Worm (Caenorhabditis elegans): Measurements from ENCODE around the gene Y39B6A.7.

DNA sequence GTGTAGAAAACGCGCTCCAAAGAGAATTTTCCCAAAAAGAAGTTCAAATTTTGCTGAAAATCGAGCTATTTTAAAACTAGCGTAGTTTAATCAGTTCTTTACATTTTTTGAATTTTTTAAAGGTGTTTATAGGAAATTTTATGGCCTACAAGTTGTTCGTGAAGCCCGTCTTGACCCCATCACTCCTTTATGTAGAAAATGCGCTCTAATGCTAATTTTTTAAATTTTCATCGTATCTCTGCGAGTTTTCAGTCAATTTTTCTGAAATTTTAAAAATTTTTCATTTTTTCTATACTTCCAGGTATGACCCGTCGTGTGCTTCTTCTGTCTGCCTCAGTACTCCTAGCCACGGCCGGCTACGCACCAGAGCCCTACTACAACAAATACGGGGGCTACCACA is 12.8 kb downstream of the Y39B6A.7 start, which contains the start of gene Y39B6A.9:
- TF ChIP-seq eyg-1 (tag; optimal IDR thresholded peaks at IDR 0.05) (no peak), nhr-11 (tag; optimal IDR thresholded peaks at IDR 0.05) (no peak), pha-4 (tag; optimal IDR thresholded peaks at IDR 0.05) (no peak), unc-86 (tag; optimal IDR thresholded peaks at IDR 0.05) (no peak), nfya-1 (tag; optimal IDR thresholded peaks at IDR 0.05) (no peak), gmeb-2 (tag; optimal IDR thresholded peaks at IDR 0.05) (no peak), ceh-24 (tag; optimal IDR thresholded peaks at IDR 0.05) (no peak), pag-3 (tag; optimal IDR thresholded peaks at IDR 0.05; ENCODE audit: borderline replicate concordance) (no peak), sox-4 (tag; optimal IDR thresholded peaks at IDR 0.05) (no peak), rnt-1 (tag; optimal IDR thresholded peaks at IDR 0.05) (no peak), tbx-2 (tag; optimal IDR thresholded peaks at IDR 0.05) (no peak), dve-1 (tag; optimal IDR thresholded peaks at IDR 0.05) (no peak)
